Worm (Caenorhabditis elegans) whole organism, early embryonic: ENCODE data around the gene C17G1.5.

ENCODE experiments used
- ama-1 ChIP-seq: fragments of 150-350 bp; optimal IDR thresholded peaks from 2 replicates; lab custom pipeline; 2014
- ceh-36 ChIP-seq: sonication (generic microtip); optimal IDR thresholded peaks from 2 replicates; lab custom pipeline; 2016; ENCODE audit warnings: missing genetic modification characterization, inconsistent platforms, missing compliant biosample characterization
- ets-7 ChIP-seq: sonication (generic microtip); optimal IDR thresholded peaks from 2 replicates; lab custom pipeline; 2016; ENCODE audit warnings: missing genotype, missing genetic modification characterization, missing compliant biosample characterization
- sea-1 ChIP-seq: fragments of 200-800 bp; sonication (Bioruptor generic); conservative IDR thresholded peaks from 2 replicates; pipeline ENCODE4 v1.3.6; 2022; ENCODE audit warnings: missing genetic modification characterization, missing compliant biosample characterization

- no peak for TF ChIP-seq ets-7 (tag; lab: Kevin White, UChicago)
- no peak for TF ChIP-seq ceh-36 (tag; lab: Kevin White, UChicago)
- no peak for TF ChIP-seq ama-1 (lab: Kevin White, UChicago)
- TF ChIP-seq sea-1 (GFP tag; lab: Robert Waterston, UW) = no peak
These were observed at the start of gene C17G1.5, which contains the start of gene C17G1.14 for ce11 chrX:9938537-9938936.
